Worm (Caenorhabditis elegans) whole organism, L3 larva: Measurements from ENCODE around the gene nlp-50.

Experiments used
- ama-1 ChIP-seq: fragments of 150-350 bp; optimal IDR thresholded peaks from 2 replicates; lab custom pipeline; 2018
- ceh-9 ChIP-seq: sonication (generic microtip); optimal IDR thresholded peaks from 2 replicates; lab custom pipeline; 2018; ENCODE audit warnings: missing biosample characterization, missing genetic modification characterization
- elt-3 ChIP-seq, 3 experiments: fragments of 150-350 bp in 1 of 3; sonication (generic microtip) in 2 of 3; optimal IDR thresholded peaks; 2 replicates in 2 of 3; 4 replicates in 1 of 3; lab custom pipeline; 2014 to 2017; ENCODE audit warnings: missing biosample characterization in 3 of 3, missing genetic modification characterization in 3 of 3
- mdl-1 ChIP-seq: fragments of 150-350 bp; optimal IDR thresholded peaks from 2 replicates; lab custom pipeline; 2014; ENCODE audit warnings: missing biosample characterization, missing genetic modification characterization
- nhr-23 ChIP-seq: fragments of 150-350 bp; optimal IDR thresholded peaks from 2 replicates; lab custom pipeline; 2014; ENCODE audit warnings: missing biosample characterization, missing genetic modification reagents, missing genetic modification characterization
- nhr-237 ChIP-seq: fragments of 150-350 bp; optimal IDR thresholded peaks from 2 replicates; lab custom pipeline; 2014; ENCODE audit warnings: missing biosample characterization, missing genetic modification characterization
- nhr-43 ChIP-seq: sonication (generic microtip); optimal IDR thresholded peaks from 2 replicates; lab custom pipeline; 2016; ENCODE audit warnings: mild to moderate bottlenecking, missing genetic modification characterization, missing compliant biosample characterization; ENCODE audit not compliant: poor library complexity, severe bottlenecking
- skn-1 ChIP-seq: fragments of 150-350 bp; optimal IDR thresholded peaks from 2 replicates; lab custom pipeline; 2014; ENCODE audit warnings: missing biosample characterization, missing genetic modification characterization
- unc-62 ChIP-seq: fragments of 150-350 bp; sonication (generic microtip); optimal IDR thresholded peaks from 4 replicates; lab custom pipeline; 2014; ENCODE audit warnings: missing biosample characterization, missing genetic modification reagents, missing genetic modification characterization

DNA sequence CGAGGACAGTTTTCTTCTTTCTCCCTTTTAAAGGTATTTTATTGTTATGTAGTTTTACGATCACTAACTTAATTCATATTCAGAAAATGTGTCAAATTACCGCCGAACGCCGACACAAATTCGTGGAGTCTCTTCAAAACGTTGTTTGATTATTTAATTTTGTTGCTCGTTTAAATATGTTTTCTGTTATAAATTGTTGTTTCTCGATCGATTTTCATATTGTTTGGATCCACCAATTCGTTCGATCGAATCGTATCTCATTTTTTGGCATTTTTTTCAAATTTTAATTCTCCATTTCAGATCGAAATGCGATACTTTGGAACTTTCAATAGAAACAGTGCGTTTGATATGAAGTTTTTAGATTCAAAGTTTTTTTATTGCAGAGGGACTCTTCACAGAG, 22.2 kb upstream of the nlp-50 start, which contains the start of gene F41G3.6:
- no peak for TF ChIP-seq ceh-9
- no peak for TF ChIP-seq unc-62 (GFP tag; lab: Kevin White, UChicago)
- no peak for TF ChIP-seq mdl-1 (tag; lab: Kevin White, UChicago)
- TF ChIP-seq nhr-43 (tag; lab: Kevin White, UChicago): no peak
- TF ChIP-seq elt-3 (tag; optimal IDR thresholded peaks at IDR 0.05; lab: Kevin White, UChicago): no peak
- TF ChIP-seq ama-1 (lab: Kevin White, UChicago): no peak
- TF ChIP-seq nhr-237 (tag; lab: Kevin White, UChicago): no peak
- no peak for TF ChIP-seq skn-1
- no peak for TF ChIP-seq nhr-23 (tag; lab: Kevin White, UChicago)
